Fruit fly (Drosophila melanogaster) whole organism, pupa: ENCODE measurements around the gene X11Lbeta.

Experiments
- CG10348 ChIP-seq: fragments of 200-800 bp; sonication (Bioruptor generic); IDR thresholded peaks from 2 replicates; pipeline ENCODE4 v1.3.6; 2022; ENCODE audit warnings: missing biosample characterization, missing genetic modification characterization
- CG12605 ChIP-seq: fragments of 200-800 bp; sonication (Bioruptor generic); IDR thresholded peaks from 2 replicates; pipeline ENCODE4 v1.3.6; 2022; ENCODE audit warnings: missing biosample characterization, missing genetic modification characterization
- CG13204 ChIP-seq: fragments of 200-800 bp; sonication (Bioruptor generic); optimal IDR thresholded peaks from 2 replicates; lab custom pipeline; 2018; ENCODE audit warnings: missing biosample characterization, mild to moderate bottlenecking, missing genetic modification characterization, moderate library complexity
- CG14655 ChIP-seq: fragments of 200-800 bp; sonication (Bioruptor generic); optimal IDR thresholded peaks from 3 replicates; lab custom pipeline; 2017; ENCODE audit warnings: mild to moderate bottlenecking, missing biosample characterization, missing genetic modification reagents, missing genetic modification characterization
- CG15710 ChIP-seq: fragments of 200-800 bp; sonication (Bioruptor generic); optimal IDR thresholded peaks from 2 replicates; lab custom pipeline; 2018; ENCODE audit warnings: missing biosample characterization, mild to moderate bottlenecking, missing genetic modification characterization, moderate library complexity
- CG17806 ChIP-seq: fragments of 200-800 bp; sonication (Bioruptor generic); optimal IDR thresholded peaks from 2 replicates; lab custom pipeline; 2018; ENCODE audit warnings: missing biosample characterization, mild to moderate bottlenecking, missing genetic modification characterization, moderate library complexity
- CG34367 ChIP-seq: fragments of 200-800 bp; sonication (Bioruptor generic); optimal IDR thresholded peaks from 2 replicates; lab custom pipeline; 2018; ENCODE audit warnings: missing biosample characterization, mild to moderate bottlenecking, missing genetic modification characterization
- CG4496 ChIP-seq: fragments of 200-800 bp; sonication (Bioruptor generic); IDR thresholded peaks from 3 replicates; pipeline ENCODE4 v1.3.6; 2022; ENCODE audit warnings: missing biosample characterization, missing genetic modification characterization
- CG8159 ChIP-seq: fragments of 200-800 bp; sonication (Bioruptor generic); optimal IDR thresholded peaks from 3 replicates; lab custom pipeline; 2018; ENCODE audit warnings: missing biosample characterization, mild to moderate bottlenecking, missing genetic modification characterization, moderate library complexity
- CG8301 ChIP-seq: fragments of 200-800 bp; sonication (Bioruptor generic); optimal IDR thresholded peaks from 2 replicates; lab custom pipeline; 2018; ENCODE audit warnings: missing biosample characterization, mild to moderate bottlenecking, missing genetic modification characterization
- CG9948 ChIP-seq: fragments of 200-800 bp; sonication (Bioruptor generic); optimal IDR thresholded peaks from 2 replicates; lab custom pipeline; 2018; ENCODE audit warnings: missing biosample characterization, mild to moderate bottlenecking, missing genetic modification characterization, moderate library complexity
- D1 ChIP-seq: fragments of 200-800 bp; sonication (Bioruptor generic); optimal IDR thresholded peaks from 2 replicates; lab custom pipeline; 2018; ENCODE audit warnings: missing biosample characterization, mild to moderate bottlenecking, missing genetic modification characterization, moderate library complexity
- EcR ChIP-seq: fragments of 200-800 bp; sonication (Bioruptor generic); optimal IDR thresholded peaks from 3 replicates; lab custom pipeline; 2019; ENCODE audit warnings: missing biosample characterization, missing genetic modification characterization, mild to moderate bottlenecking, moderate library complexity, missing genetic modification reagents
- Ets98B ChIP-seq: fragments of 200-800 bp; sonication (Bioruptor generic); IDR thresholded peaks from 2 replicates; pipeline ENCODE4 v1.3.6; 2022; ENCODE audit warnings: missing biosample characterization, missing genetic modification characterization
- Pif1A ChIP-seq: fragments of 200-800 bp; sonication (Bioruptor generic); optimal IDR thresholded peaks from 3 replicates; lab custom pipeline; 2016; ENCODE audit warnings: missing biosample characterization, missing genetic modification characterization
- Snoo ChIP-seq: fragments of 200-800 bp; sonication (Bioruptor generic); optimal IDR thresholded peaks from 3 replicates; lab custom pipeline; 2017; ENCODE audit warnings: missing biosample characterization, mild to moderate bottlenecking, missing genetic modification characterization, inconsistent platforms
- fd96Ca ChIP-seq: fragments of 200-800 bp; sonication (Bioruptor generic); IDR thresholded peaks from 3 replicates; pipeline ENCODE4 v1.3.6; 2022; ENCODE audit warnings: missing biosample characterization, missing genetic modification characterization
- gl ChIP-seq: fragments of 200-800 bp; sonication (Bioruptor generic); optimal IDR thresholded peaks from 2 replicates; lab custom pipeline; 2018; ENCODE audit warnings: missing biosample characterization, mild to moderate bottlenecking, missing genetic modification characterization
- rn ChIP-seq: fragments of 200-800 bp; sonication (Bioruptor generic); IDR thresholded peaks from 2 replicates; pipeline ENCODE4 v1.3.6; 2022; ENCODE audit warnings: missing biosample characterization, missing genetic modification characterization

X11Lbeta gene

dm6 chrX:10721901-10722479 is 94.5 kb downstream of the X11Lbeta start:
- peak; percentile 5 for TF ChIP-seq CG9948 (tag; lab: Kevin White, UChicago)
- no peak for TF ChIP-seq D1 (tag; lab: Kevin White, UChicago)
- peak; percentile 26 for TF ChIP-seq Pif1A
- TF ChIP-seq CG8159 (tag; lab: Kevin White, UChicago), result no peak
- TF ChIP-seq CG15710 (tag; lab: Kevin White, UChicago), result peak; percentile 13
- peak; percentile 17 for TF ChIP-seq CG17806 (tag; lab: Kevin White, UChicago)

dm6 chrX:10723488-10724254 is 96.1 kb downstream of the X11Lbeta start:
- TF ChIP-seq CG17806 (tag; lab: Kevin White, UChicago), result no peak
- TF ChIP-seq Pif1A, result no peak
- no peak for TF ChIP-seq Snoo (tag; lab: Kevin White, UChicago)
- TF ChIP-seq CG34367 (tag; lab: Kevin White, UChicago), result no peak
- no peak for TF ChIP-seq D1 (tag; lab: Kevin White, UChicago)
- TF ChIP-seq CG13204 (GFP tag; lab: Kevin White, UChicago), result no peak
- TF ChIP-seq CG8301, result no peak
- TF ChIP-seq CG9948 (tag; lab: Kevin White, UChicago), result no peak

DNA sequence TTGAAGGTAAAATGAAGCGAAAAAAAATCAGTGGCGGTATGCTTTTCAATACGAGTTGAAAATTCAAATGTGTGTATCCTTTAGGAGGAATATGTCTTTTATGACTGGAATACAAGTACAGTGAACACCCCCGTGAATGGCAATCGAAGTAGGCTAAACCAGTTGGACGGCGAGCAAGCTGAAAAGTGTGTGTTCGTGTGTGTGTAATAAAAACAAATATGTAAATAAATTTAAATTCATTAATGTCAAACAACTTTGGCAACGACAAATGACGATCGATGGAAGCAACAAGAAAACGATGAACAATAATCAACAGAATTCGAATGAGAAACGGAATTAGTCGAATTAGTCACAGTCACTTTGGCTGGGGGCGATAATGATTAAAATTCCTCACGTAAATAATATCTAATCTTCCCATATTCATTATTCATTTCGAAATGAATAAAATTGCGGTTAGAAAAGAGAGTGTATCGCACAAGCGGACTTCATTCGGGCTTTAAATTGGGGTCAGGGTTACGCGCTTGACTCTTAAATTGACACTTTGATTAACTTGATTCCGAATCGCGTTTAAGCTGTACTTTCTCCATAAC is 98.7 kb downstream of the X11Lbeta start:
- TF ChIP-seq CG10348 (GFP tag; lab: Robert Waterston, UW) (no peak), CG14655 (GFP tag; lab: Kevin White, UChicago) (no peak), D1 (tag; lab: Kevin White, UChicago) (no peak), fd96Ca (no peak), Snoo (tag; lab: Kevin White, UChicago) (no peak), EcR (no peak), CG8159 (tag; lab: Kevin White, UChicago) (no peak), CG34367 (tag; lab: Kevin White, UChicago) (no peak), Pif1A (no peak), CG15710 (tag; lab: Kevin White, UChicago) (no peak), Ets98B (GFP tag; lab: Robert Waterston, UW) (no peak), CG9948 (tag; lab: Kevin White, UChicago) (no peak), gl (tag; lab: Kevin White, UChicago) (no peak), rn (GFP tag; lab: Robert Waterston, UW) (no peak)

DNA sequence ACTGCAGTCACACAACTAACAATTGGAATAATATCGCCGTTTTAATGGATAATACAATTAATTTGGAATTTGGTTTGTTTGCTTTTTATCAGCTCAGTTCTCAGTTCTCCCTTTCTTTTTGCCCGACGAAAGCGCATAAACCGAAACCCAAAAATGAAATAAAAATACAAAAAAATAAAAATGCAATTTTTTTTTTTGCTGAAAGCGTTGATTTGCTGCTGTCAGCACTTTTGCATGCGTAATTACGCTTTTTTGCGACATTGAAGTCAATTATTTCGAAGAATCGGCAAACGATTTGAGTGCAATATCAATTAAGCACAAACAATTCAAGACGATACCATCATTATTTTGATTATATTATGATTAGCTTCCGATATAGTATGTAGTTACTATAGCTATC is 99.8 kb downstream of the X11Lbeta start:
- TF ChIP-seq CG8159 (tag; lab: Kevin White, UChicago) (no peak), CG34367 (tag; lab: Kevin White, UChicago) (no peak), CG13204 (GFP tag; lab: Kevin White, UChicago) (no peak), Ets98B (GFP tag; lab: Robert Waterston, UW) (no peak), CG4496 (GFP tag; lab: Robert Waterston, UW) (no peak)

DNA sequence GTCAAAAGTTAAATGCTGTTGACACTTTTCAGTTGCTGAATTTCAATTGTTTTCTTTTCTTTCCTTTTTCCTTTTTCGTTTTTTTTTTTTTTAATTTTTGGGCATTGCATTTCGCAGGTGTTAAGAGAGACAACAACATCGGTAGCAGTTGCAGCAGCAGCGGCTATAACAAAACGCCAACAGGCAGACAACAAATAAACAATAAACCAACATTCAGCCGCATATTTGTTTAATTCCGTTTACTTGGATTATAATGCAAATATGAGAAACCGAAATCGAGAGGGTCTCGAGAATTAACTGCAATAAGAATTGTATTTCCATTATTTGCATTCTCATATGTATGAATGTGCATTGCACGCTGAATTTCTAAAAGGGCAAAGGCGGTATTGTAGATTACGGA is 100.5 kb downstream of the X11Lbeta start:
- no peak for TF ChIP-seq Ets98B (GFP tag; lab: Robert Waterston, UW)
- TF ChIP-seq Snoo (tag; lab: Kevin White, UChicago), result peak; percentile 50
- no peak for TF ChIP-seq CG12605 (GFP tag; lab: Robert Waterston, UW)

DNA sequence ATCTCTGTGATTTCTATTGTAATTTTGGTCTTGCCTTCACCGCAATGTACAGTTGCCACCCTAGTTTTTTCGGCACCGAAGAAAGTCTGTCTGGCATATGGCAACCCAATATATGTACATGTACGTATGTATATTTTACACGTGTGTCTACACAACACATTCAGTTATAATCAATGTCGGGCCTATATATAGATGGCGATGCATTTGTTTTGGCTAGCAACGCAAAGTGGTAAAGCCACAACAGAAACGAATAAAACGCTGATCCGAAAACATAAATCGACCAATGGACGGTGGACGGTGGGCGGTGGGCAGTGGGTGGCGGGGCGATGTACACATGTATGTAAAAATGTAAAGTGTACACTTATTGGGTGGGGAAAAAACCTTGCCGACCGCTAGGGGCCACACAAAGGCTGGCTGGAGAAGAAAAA is 101.0 kb downstream of the X11Lbeta start:
- TF ChIP-seq CG15710 (tag; lab: Kevin White, UChicago) (no peak), CG34367 (tag; lab: Kevin White, UChicago) (no peak)

- TF ChIP-seq CG4496 (GFP tag; lab: Robert Waterston, UW) (no peak), CG34367 (tag; lab: Kevin White, UChicago) (no peak), EcR (no peak)
Measured at dm6 chrX:10729196-10729835, 101.8 kb downstream of the X11Lbeta start.
